Fruit fly (Drosophila melanogaster) Kc167 (cell line): ENCODE measurements around the gene fz2.

Source experiments
- Myc ChIP-seq: fragments of >200 bp; optimal IDR thresholded peaks from 2 replicates; lab custom pipeline; 2017; ENCODE audit warnings: missing external identifiers
- Sin3A ChIP-seq: fragments of >200 bp; optimal IDR thresholded peaks from 2 replicates; lab custom pipeline; 2018; ENCODE audit warnings: missing external identifiers
- insv ChIP-seq: fragments of >200 bp; optimal IDR thresholded peaks from 3 replicates; lab custom pipeline; 2018; ENCODE audit warnings: missing external identifiers
- psq ChIP-seq: fragments of >200 bp; optimal IDR thresholded peaks from 2 replicates; lab custom pipeline; 2017; ENCODE audit warnings: missing external identifiers

- TF ChIP-seq insv = no peak
- no peak for TF ChIP-seq Sin3A (lab: Kevin White, UChicago)
- TF ChIP-seq psq (lab: Kevin White, UChicago) = no peak
- no peak for TF ChIP-seq Myc (lab: Kevin White, UChicago)
Observed at dm6 chr3L:19172192-19172824, 62.9 kb downstream of the fz2 start.
